Fruit fly (Drosophila melanogaster) whole organism, adult: ENCODE results near the gene CG31099.

Source experiments
- CG1620 ChIP-seq: fragments of 200-800 bp; sonication (Bioruptor generic); optimal IDR thresholded peaks from 2 replicates; lab custom pipeline; 2016; ENCODE audit warnings: missing biosample characterization, missing genetic modification characterization
- CG33017 ChIP-seq: fragments of 200-800 bp; sonication (Bioruptor generic); optimal IDR thresholded peaks from 2 replicates; lab custom pipeline; 2018; ENCODE audit warnings: missing biosample characterization, mild to moderate bottlenecking, missing genetic modification characterization, moderate library complexity
- CG7101 ChIP-seq: fragments of 200-800 bp; sonication (Bioruptor generic); optimal IDR thresholded peaks from 2 replicates; lab custom pipeline; 2018; ENCODE audit warnings: missing biosample characterization, mild to moderate bottlenecking, missing genetic modification characterization, moderate library complexity
- Clk ChIP-seq: fragments of 200-800 bp; sonication (Bioruptor generic); optimal IDR thresholded peaks from 2 replicates; lab custom pipeline; 2017; ENCODE audit warnings: missing biosample characterization, missing genetic modification characterization
- Mnt ChIP-seq: fragments of 200-800 bp; sonication (Bioruptor generic); optimal IDR thresholded peaks from 2 replicates; lab custom pipeline; 2016; ENCODE audit warnings: missing biosample characterization, mild to moderate bottlenecking, missing genetic modification characterization
- cic ChIP-seq: fragments of 200-800 bp; sonication (Bioruptor generic); optimal IDR thresholded peaks from 2 replicates; lab custom pipeline; 2017; ENCODE audit warnings: missing biosample characterization, mild to moderate bottlenecking, missing genetic modification characterization, moderate library complexity
- kay ChIP-seq: fragments of 200-800 bp; sonication (Bioruptor generic); peaks from one replicate; lab custom pipeline; 2016; ENCODE audit warnings: missing biosample characterization, missing genetic modification characterization, borderline replicate concordance
- ovo ChIP-seq: fragments of 200-800 bp; sonication (Bioruptor generic); optimal IDR thresholded peaks from 2 replicates; lab custom pipeline; 2016; ENCODE audit warnings: missing biosample characterization, missing genetic modification characterization
- tj ChIP-seq: fragments of 200-800 bp; sonication (Bioruptor generic); optimal IDR thresholded peaks from 3 replicates; lab custom pipeline; 2017; ENCODE audit warnings: missing biosample characterization, mild to moderate bottlenecking, missing genetic modification characterization, moderate library complexity
- toe ChIP-seq: fragments of 200-800 bp; sonication (Bioruptor generic); optimal IDR thresholded peaks from 2 replicates; lab custom pipeline; 2016; ENCODE audit warnings: missing biosample characterization, missing genetic modification characterization

- TF ChIP-seq CG33017 (tag; lab: Kevin White, UChicago) (no peak), Mnt (no peak), ovo (GFP tag; lab: Kevin White, UChicago) (no peak), tj (GFP tag; lab: Kevin White, UChicago) (no peak), CG7101 (no peak), Clk (no peak), cic (GFP tag; lab: Kevin White, UChicago) (peak; percentile 5), toe (GFP tag; lab: Kevin White, UChicago) (no peak), CG1620 (no peak), kay (GFP tag; lab: Kevin White, UChicago) (no peak)
Measured at dm6 chr3R:25309175-25309574, 1.6 kb downstream of the CG31099 start.
